Worm (Caenorhabditis elegans) whole organism, midembryonic: Measurements from ENCODE around the gene C42C1.9.

Experiments used
- T22C8.4 ChIP-seq: fragments of 200-800 bp; sonication (Bioruptor generic); IDR thresholded peaks from 2 replicates; pipeline ENCODE4 v1.3.6; 2022; ENCODE audit warnings: missing genetic modification characterization, missing compliant biosample characterization
- cog-1 ChIP-seq: sonication (generic microtip); optimal IDR thresholded peaks from 2 replicates; lab custom pipeline; 2016; ENCODE audit warnings: missing genetic modification characterization, missing compliant biosample characterization
- flt-1 ChIP-seq: fragments of 200-800 bp; sonication (Bioruptor generic); IDR thresholded peaks from 2 replicates; pipeline ENCODE4 v1.3.6; 2022; ENCODE audit warnings: missing genetic modification characterization, missing compliant biosample characterization
- klf-2 ChIP-seq: fragments of 200-800 bp; sonication (Bioruptor generic); conservative IDR thresholded peaks from 2 replicates; pipeline ENCODE4 v1.3.6; 2022; ENCODE audit warnings: missing genetic modification reagents, missing genetic modification characterization, missing compliant biosample characterization
- med-1 ChIP-seq: sonication (generic microtip); optimal IDR thresholded peaks from 2 replicates; lab custom pipeline; 2017; ENCODE audit warnings: missing genetic modification characterization, mild to moderate bottlenecking, missing compliant biosample characterization, antibody characterized with exemption, missing genetic modification reagents; ENCODE audit not compliant: insufficient read depth
- ref-1 ChIP-seq: fragments of 200-800 bp; sonication (Bioruptor generic); conservative IDR thresholded peaks from 2 replicates; pipeline ENCODE4 v1.3.6; 2022; ENCODE audit warnings: missing genetic modification reagents, missing genetic modification characterization, missing compliant biosample characterization
- tab-1 ChIP-seq: fragments of 200-800 bp; sonication (Bioruptor generic); IDR thresholded peaks from 2 replicates; pipeline ENCODE4 v1.3.6; 2022; ENCODE audit warnings: missing genetic modification characterization, missing compliant biosample characterization
- ztf-23 ChIP-seq: fragments of 200-800 bp; sonication (Bioruptor generic); IDR thresholded peaks from 2 replicates; pipeline ENCODE4 v1.3.6; 2022; ENCODE audit warnings: missing genetic modification reagents, missing genetic modification characterization, missing compliant biosample characterization
- ztf-29 ChIP-seq: fragments of 200-800 bp; sonication (Bioruptor generic); IDR thresholded peaks from 2 replicates; pipeline ENCODE4 v1.3.6; 2022; ENCODE audit warnings: missing genetic modification reagents, missing genetic modification characterization, missing compliant biosample characterization

C42C1.9 gene

DNA sequence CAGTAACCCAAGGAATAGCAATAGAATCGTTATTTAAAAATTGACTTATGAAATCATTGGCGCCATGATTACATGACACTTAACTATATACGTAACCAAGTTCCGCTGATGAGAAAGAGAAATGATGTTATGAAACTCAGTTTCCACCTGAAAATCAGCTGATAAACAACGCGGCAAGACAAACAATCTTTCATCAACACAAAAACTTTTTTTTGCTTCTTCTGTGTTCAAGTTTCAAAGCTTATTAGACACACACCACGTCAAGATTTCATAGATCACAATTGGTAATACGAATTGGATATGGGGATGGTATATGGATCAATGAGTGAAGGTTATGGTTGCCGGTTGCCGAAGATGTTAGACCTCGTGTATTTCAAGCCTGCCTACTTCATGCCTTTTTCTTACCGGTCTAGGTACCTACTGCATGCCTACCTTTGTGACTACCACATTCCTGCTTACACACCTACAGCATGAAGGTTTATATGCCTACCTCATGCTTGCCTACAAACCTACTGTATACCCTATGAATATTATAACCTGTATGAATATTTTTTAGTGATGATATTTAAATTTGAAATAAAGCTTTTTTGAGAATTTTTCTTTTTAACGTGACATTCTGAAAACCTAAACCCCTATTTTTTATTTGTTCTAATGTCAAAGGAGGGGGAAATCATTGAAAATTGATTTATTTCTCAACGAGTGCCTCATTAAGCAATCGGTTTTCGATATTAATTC lies 47.8 kb downstream of the C42C1.9 start, which contains the start of the genes F19B6.10 and wht-5:
F19B6.10 (plus strand) TSS at position 301 of the 735 bp plus-strand sequence.
wht-5 (plus strand) TSS at position 685 of the 735 bp plus-strand sequence.
- TF ChIP-seq T22C8.4 (GFP tag; lab: Robert Waterston, UW) = no peak
- TF ChIP-seq cog-1 (tag; lab: Kevin White, UChicago) = no peak
- no peak for TF ChIP-seq med-1 (GFP tag; lab: Kevin White, UChicago)
- no peak for TF ChIP-seq klf-2 (GFP tag; lab: Robert Waterston, UW)
- no peak for TF ChIP-seq ref-1 (GFP tag; lab: Robert Waterston, UW)
- TF ChIP-seq tab-1 (GFP tag; lab: Robert Waterston, UW) = no peak
- TF ChIP-seq ztf-29 (GFP tag; lab: Robert Waterston, UW) = no peak
- TF ChIP-seq ztf-23 (GFP tag; lab: Robert Waterston, UW) = no peak
- TF ChIP-seq flt-1 (GFP tag; lab: Robert Waterston, UW) = no peak
